Fruit fly (Drosophila melanogaster) whole organism, embryonic: Measurements from ENCODE around the gene fliI.
A peak's percentile ranks its signal among the peaks of the same experiment; 100 is the strongest.

Source experiments
- CG11093 ChIP-seq: fragments of 200-800 bp; sonication (Bioruptor generic); IDR thresholded peaks from 3 replicates; pipeline ENCODE4 v1.3.6; 2022; ENCODE audit warnings: missing biosample characterization, missing genetic modification characterization
- CG12744 ChIP-seq: fragments of 200-800 bp; sonication (Bioruptor generic); optimal IDR thresholded peaks from 2 replicates; lab custom pipeline; 2016; ENCODE audit warnings: missing biosample characterization, missing genetic modification characterization
- CG13296 ChIP-seq: fragments of 200-800 bp; sonication (Bioruptor generic); optimal IDR thresholded peaks from 3 replicates; lab custom pipeline; 2018; ENCODE audit warnings: missing biosample characterization, mild to moderate bottlenecking, missing genetic modification characterization
- CG14014 ChIP-seq: fragments of 200-800 bp; sonication (Bioruptor generic); IDR thresholded peaks from 2 replicates; pipeline ENCODE4 v1.3.6; 2022; ENCODE audit warnings: missing biosample characterization, missing genetic modification characterization
- CG14050 ChIP-seq: fragments of 200-800 bp; sonication (Bioruptor generic); IDR thresholded peaks from 3 replicates; pipeline ENCODE4 v1.3.6; 2022; ENCODE audit warnings: missing biosample characterization, missing genetic modification characterization
- CG15269 ChIP-seq: fragments of 200-800 bp; sonication (Bioruptor generic); optimal IDR thresholded peaks from 2 replicates; lab custom pipeline; 2018; ENCODE audit warnings: missing biosample characterization, mild to moderate bottlenecking, missing genetic modification characterization, moderate library complexity
- CG1647 ChIP-seq: fragments of 200-800 bp; sonication (Bioruptor generic); optimal IDR thresholded peaks from 3 replicates; lab custom pipeline; 2016; ENCODE audit warnings: missing biosample characterization, missing genetic modification characterization
- CG16813 ChIP-seq: fragments of 200-800 bp; sonication (Bioruptor generic); IDR thresholded peaks from 3 replicates; pipeline ENCODE4 v1.3.6; 2022; ENCODE audit warnings: missing biosample characterization, missing genetic modification characterization; ENCODE audit not compliant: partially characterized antibody
- CG17186 ChIP-seq: fragments of 200-800 bp; sonication (Bioruptor generic); optimal IDR thresholded peaks from 3 replicates; lab custom pipeline; 2017; ENCODE audit warnings: missing biosample characterization, missing genetic modification reagents, missing genetic modification characterization
- CG17361 ChIP-seq: fragments of 200-800 bp; sonication (Bioruptor generic); IDR thresholded peaks from 3 replicates; pipeline ENCODE4 v1.3.6; 2022; ENCODE audit warnings: missing biosample characterization, missing genetic modification characterization
- CG17829 ChIP-seq: fragments of 200-800 bp; optimal IDR thresholded peaks from 2 replicates; lab custom pipeline; 2019; ENCODE audit warnings: missing biosample characterization, mild to moderate bottlenecking, missing genetic modification characterization, moderate library complexity
- CG1792 ChIP-seq: fragments of 200-800 bp; sonication (Bioruptor generic); optimal IDR thresholded peaks from 2 replicates; lab custom pipeline; 2016; ENCODE audit warnings: missing biosample characterization, missing genetic modification characterization
- CG3281 ChIP-seq: fragments of 200-800 bp; sonication (Bioruptor generic); optimal IDR thresholded peaks from 3 replicates; lab custom pipeline; 2017; ENCODE audit warnings: missing biosample characterization, mild to moderate bottlenecking, missing genetic modification characterization
- CG3838 ChIP-seq: fragments of 200-800 bp; sonication (Bioruptor generic); optimal IDR thresholded peaks from 3 replicates; lab custom pipeline; 2016; ENCODE audit warnings: missing biosample characterization, missing genetic modification characterization
- CG4404 ChIP-seq: fragments of 200-800 bp; sonication (Bioruptor generic); IDR thresholded peaks from 2 replicates; pipeline ENCODE4 v1.3.6; 2022; ENCODE audit warnings: missing biosample characterization, missing genetic modification characterization
- CG6683 ChIP-seq: fragments of 200-800 bp; sonication (Bioruptor generic); optimal IDR thresholded peaks from 2 replicates; lab custom pipeline; 2017; ENCODE audit warnings: missing biosample characterization, mild to moderate bottlenecking, missing genetic modification characterization, missing genetic modification reagents
- CG8388 ChIP-seq: fragments of 200-800 bp; sonication (Bioruptor generic); optimal IDR thresholded peaks from 2 replicates; lab custom pipeline; 2019; ENCODE audit warnings: missing biosample characterization, mild to moderate bottlenecking, missing genetic modification characterization, moderate library complexity
- CG9932 ChIP-seq: fragments of 200-800 bp; sonication (Bioruptor generic); IDR thresholded peaks from 2 replicates; pipeline ENCODE4 v1.3.6; 2022; ENCODE audit warnings: missing biosample characterization, missing genetic modification characterization
- Dbx ChIP-seq: fragments of 200-800 bp; sonication (Bioruptor generic); IDR thresholded peaks from 3 replicates; pipeline ENCODE4 v1.3.6; 2022; ENCODE audit warnings: missing biosample characterization, missing genetic modification characterization
- Dip3 ChIP-seq: fragments of 200-800 bp; sonication (Bioruptor generic); optimal IDR thresholded peaks from 3 replicates; lab custom pipeline; 2016; ENCODE audit warnings: missing biosample characterization, missing genetic modification characterization
- Doc2 ChIP-seq: fragments of 200-800 bp; sonication (Bioruptor generic); IDR thresholded peaks from 2 replicates; pipeline ENCODE4 v1.3.6; 2022; ENCODE audit warnings: missing biosample characterization, missing genetic modification characterization
- ERR ChIP-seq: fragments of 200-800 bp; sonication (Bioruptor generic); optimal IDR thresholded peaks from 2 replicates; lab custom pipeline; 2016; ENCODE audit warnings: missing biosample characterization, missing genetic modification characterization
- Gug ChIP-seq: fragments of 200-800 bp; sonication (Bioruptor generic); IDR thresholded peaks from 4 replicates; pipeline ENCODE4 v1.3.6; 2022; ENCODE audit warnings: missing biosample characterization, missing genetic modification characterization
- H15 ChIP-seq: fragments of 200-800 bp; sonication (Bioruptor generic); IDR thresholded peaks from 3 replicates; pipeline ENCODE4 v1.3.6; 2022; ENCODE audit warnings: missing biosample characterization, missing genetic modification characterization
- HLH3B ChIP-seq: fragments of 200-800 bp; sonication (Bioruptor generic); IDR thresholded peaks from 2 replicates; pipeline ENCODE4 v1.3.6; 2022; ENCODE audit warnings: missing biosample characterization, missing genetic modification characterization
- HLH54F ChIP-seq: fragments of 200-800 bp; sonication (Bioruptor generic); optimal IDR thresholded peaks from 3 replicates; lab custom pipeline; 2016; ENCODE audit warnings: missing biosample characterization, missing genetic modification characterization
- Myb ChIP-seq: fragments of 200-800 bp; sonication (Bioruptor generic); optimal IDR thresholded peaks from 2 replicates; lab custom pipeline; 2016; ENCODE audit warnings: missing biosample characterization, missing genetic modification characterization
- NFAT ChIP-seq: fragments of 200-800 bp; sonication (Bioruptor generic); IDR thresholded peaks from 2 replicates; pipeline ENCODE4 v1.3.6; 2022; ENCODE audit warnings: missing biosample characterization, missing genetic modification characterization
- Neu2 ChIP-seq: fragments of 200-800 bp; sonication (Bioruptor generic); optimal IDR thresholded peaks from 3 replicates; lab custom pipeline; 2016; ENCODE audit warnings: missing biosample characterization, missing genetic modification characterization, borderline replicate concordance
- Oaz ChIP-seq: fragments of 200-800 bp; sonication (Bioruptor generic); IDR thresholded peaks from 2 replicates; pipeline ENCODE4 v1.3.6; 2022; ENCODE audit warnings: missing biosample characterization, missing genetic modification characterization
- Side ChIP-seq: fragments of 200-800 bp; sonication (Bioruptor generic); optimal IDR thresholded peaks from 2 replicates; lab custom pipeline; 2016; ENCODE audit warnings: missing biosample characterization, missing genetic modification characterization
- al ChIP-seq: fragments of 200-800 bp; sonication (Bioruptor generic); IDR thresholded peaks from 2 replicates; pipeline ENCODE4 v1.3.6; 2022; ENCODE audit warnings: missing biosample characterization, missing genetic modification characterization
- ato ChIP-seq: fragments of 200-800 bp; sonication (Bioruptor generic); IDR thresholded peaks from 2 replicates; pipeline ENCODE4 v1.3.6; 2022; ENCODE audit warnings: missing biosample characterization, missing genetic modification characterization; ENCODE audit not compliant: partially characterized antibody
- btn ChIP-seq: fragments of 200-800 bp; sonication (Bioruptor generic); optimal IDR thresholded peaks from 2 replicates; lab custom pipeline; 2016; ENCODE audit warnings: missing biosample characterization, missing genetic modification characterization
- cad ChIP-seq: fragments of >200 bp; optimal IDR thresholded peaks from 2 replicates; lab custom pipeline; 2017; ENCODE audit warnings: missing biosample characterization, missing genetic modification characterization
- chm ChIP-seq: fragments of 200-800 bp; sonication (Bioruptor generic); IDR thresholded peaks from 2 replicates; pipeline ENCODE4 v1.3.6; 2022; ENCODE audit warnings: missing biosample characterization, missing genetic modification characterization
- dmrt99B ChIP-seq: fragments of 200-800 bp; sonication (Bioruptor generic); optimal IDR thresholded peaks from 2 replicates; lab custom pipeline; 2018; ENCODE audit warnings: missing biosample characterization, mild to moderate bottlenecking, missing genetic modification characterization, moderate library complexity
- ewg ChIP-seq: fragments of 200-800 bp; sonication (Bioruptor generic); optimal IDR thresholded peaks from 3 replicates; lab custom pipeline; 2017; ENCODE audit warnings: mild to moderate bottlenecking, missing biosample characterization, missing genetic modification reagents, missing genetic modification characterization
- fd102C ChIP-seq: fragments of 200-800 bp; sonication (Bioruptor generic); optimal IDR thresholded peaks from 2 replicates; lab custom pipeline; 2018; ENCODE audit warnings: missing biosample characterization, mild to moderate bottlenecking, missing genetic modification characterization, moderate library complexity
- ham ChIP-seq: fragments of 200-800 bp; sonication (Bioruptor generic); IDR thresholded peaks from 2 replicates; pipeline ENCODE4 v1.3.6; 2022; ENCODE audit warnings: missing biosample characterization, missing genetic modification characterization
- kah ChIP-seq: fragments of 200-800 bp; sonication (Bioruptor generic); optimal IDR thresholded peaks from 2 replicates; lab custom pipeline; 2018; ENCODE audit warnings: missing biosample characterization, mild to moderate bottlenecking, missing genetic modification characterization
- nerfin-2 ChIP-seq: fragments of 200-800 bp; sonication (Bioruptor generic); IDR thresholded peaks from 2 replicates; pipeline ENCODE4 v1.3.6; 2022; ENCODE audit warnings: missing biosample characterization, missing genetic modification characterization; ENCODE audit not compliant: partially characterized antibody
- nmo ChIP-seq: fragments of 200-800 bp; sonication (Bioruptor generic); optimal IDR thresholded peaks from 2 replicates; lab custom pipeline; 2018; ENCODE audit warnings: missing biosample characterization, mild to moderate bottlenecking, missing genetic modification characterization, moderate library complexity
- p53 ChIP-seq: fragments of 200-800 bp; sonication (Bioruptor generic); optimal IDR thresholded peaks from 2 replicates; lab custom pipeline; 2016; ENCODE audit warnings: missing biosample characterization, missing genetic modification characterization
- pita ChIP-seq: fragments of 200-800 bp; sonication (Bioruptor generic); optimal IDR thresholded peaks from 2 replicates; lab custom pipeline; 2017; ENCODE audit warnings: missing biosample characterization, mild to moderate bottlenecking, missing genetic modification characterization
- prd ChIP-seq, 3 experiments: fragments of >200 bp in 2 of 3; fragments of 200-800 bp in 1 of 3; sonication (Bioruptor generic) in 1 of 3; optimal IDR thresholded peaks in 2 of 3; IDR thresholded peaks in 1 of 3; 2 replicates in 2 of 3; 3 replicates in 1 of 3; pipeline versions ENCODE4 v1.3.6 to Lab custom; 2017 to 2022; ENCODE audit warnings: missing biosample characterization in 1 of 3, missing genetic modification characterization in 1 of 3
- row ChIP-seq: fragments of 200-800 bp; sonication (Bioruptor generic); IDR thresholded peaks from 3 replicates; pipeline ENCODE4 v1.3.6; 2022; ENCODE audit warnings: missing biosample characterization, missing genetic modification characterization
- schlank ChIP-seq: fragments of 200-800 bp; sonication (Bioruptor generic); optimal IDR thresholded peaks from 2 replicates; lab custom pipeline; 2018; ENCODE audit warnings: missing biosample characterization, mild to moderate bottlenecking, missing genetic modification characterization
- ttk ChIP-seq: fragments of 200-800 bp; sonication (Bioruptor generic); IDR thresholded peaks from 2 replicates; pipeline ENCODE4 v2.1.2; 2022; ENCODE audit warnings: missing biosample characterization, missing genetic modification characterization
- zfh2 ChIP-seq: fragments of 200-800 bp; sonication (Bioruptor generic); optimal IDR thresholded peaks from 2 replicates; lab custom pipeline; 2016; ENCODE audit warnings: missing biosample characterization, missing genetic modification characterization

Gene fliI

dm6 chrX:21319202-21319772 lies 20.3 kb upstream of the fliI start, which contains the start of the genes SLIRP1 and anox (continued):
- TF ChIP-seq CG8388 (GFP tag; lab: Kevin White, UChicago) (peak; percentile 86), dmrt99B (peak; percentile 90), CG11093 (GFP tag; lab: Robert Waterston, UW) (peak; percentile 67), CG14014 (GFP tag; lab: Robert Waterston, UW) (peak; percentile 67), HLH54F (GFP tag; lab: Kevin White, UChicago) (peak; percentile 77), pita (no peak), CG15269 (peak; percentile 89), CG16813 (GFP tag; lab: Robert Waterston, UW) (no peak), CG6683 (GFP tag; lab: Kevin White, UChicago) (peak; percentile 72), ERR (GFP tag; lab: Kevin White, UChicago) (peak; percentile 17), Oaz (GFP tag; lab: Robert Waterston, UW) (peak; percentile 57), ato (GFP tag; lab: Robert Waterston, UW) (no peak), nmo (GFP tag; lab: Kevin White, UChicago) (peak; percentile 95), CG3281 (GFP tag; lab: Kevin White, UChicago) (peak; percentile 88), nerfin-2 (no peak), CG17829 (tag; lab: Kevin White, UChicago) (peak; percentile 87), p53 (GFP tag; lab: Kevin White, UChicago) (peak; percentile 9), prd (optimal IDR thresholded peaks at IDR 0.05; lab: Kevin White, UChicago) (no peak), prd (GFP tag; IDR thresholded peaks at IDR 0.05; lab: Robert Waterston, UW) (peak; percentile 80), row (peak; percentile 96), CG12744 (GFP tag; lab: Kevin White, UChicago) (peak; percentile 67), Side (peak; percentile 69), cad (GFP tag; lab: Kevin White, UChicago) (no peak), al (GFP tag; lab: Robert Waterston, UW) (peak; percentile 55), CG1647 (GFP tag; lab: Kevin White, UChicago) (peak; percentile 55), HLH3B (GFP tag; lab: Robert Waterston, UW) (peak; percentile 73), CG17361 (GFP tag; lab: Robert Waterston, UW) (peak; percentile 95), CG9932 (GFP tag; lab: Robert Waterston, UW) (peak; percentile 86), Dip3 (GFP tag; lab: Kevin White, UChicago) (peak; percentile 65), CG4404 (GFP tag; lab: Robert Waterston, UW) (peak; percentile 66), CG1792 (GFP tag; lab: Kevin White, UChicago) (peak; percentile 18), H15 (GFP tag; lab: Robert Waterston, UW) (peak; percentile 72), btn (GFP tag; lab: Kevin White, UChicago) (peak; percentile 18), CG3838 (GFP tag; lab: Kevin White, UChicago) (peak; percentile 49), ham (GFP tag; lab: Robert Waterston, UW) (0 out of 2 replicates have a peak, but pooled peaks have one; percentile 23), schlank (tag; lab: Kevin White, UChicago) (peak; percentile 67), NFAT (peak; percentile 52; the same call in 1 of the 2 replicates), fd102C (no peak), CG17186 (GFP tag; lab: Kevin White, UChicago) (peak; percentile 99), zfh2 (GFP tag; lab: Kevin White, UChicago) (peak; percentile 75), ewg (peak; percentile 75), Doc2 (GFP tag; lab: Robert Waterston, UW) (no peak), Gug (peak; percentile 63; the same call in 3 of the 4 replicates), CG14050 (peak; percentile 60; the same call in 2 of the 3 replicates), kah (GFP tag; lab: Kevin White, UChicago) (peak; percentile 3), ttk (GFP tag; lab: Robert Waterston, UW) (peak; percentile 56; the same call in 1 of the 2 replicates), Neu2 (GFP tag; lab: Kevin White, UChicago) (no peak), chm (GFP tag; lab: Robert Waterston, UW) (no peak), CG13296 (peak; percentile 86), Myb (GFP tag; lab: Kevin White, UChicago) (peak; percentile 45), Dbx (GFP tag; lab: Robert Waterston, UW) (peak; percentile 80)
